Worm (Caenorhabditis elegans) whole organism, early embryonic: ENCODE results near the gene K01D12.9.

Source experiments
- B0310.2 ChIP-seq: sonication (generic microtip); optimal IDR thresholded peaks from 2 replicates; lab custom pipeline; 2016; ENCODE audit warnings: mild to moderate bottlenecking, missing genetic modification characterization, missing compliant biosample characterization
- F13C5.2 ChIP-seq: sonication (generic microtip); optimal IDR thresholded peaks from 2 replicates; lab custom pipeline; 2017; ENCODE audit warnings: mild to moderate bottlenecking, missing genetic modification characterization, inconsistent platforms, missing compliant biosample characterization
- ama-1 ChIP-seq: fragments of 150-350 bp; optimal IDR thresholded peaks from 2 replicates; lab custom pipeline; 2014
- ceh-13 ChIP-seq: fragments of 200-800 bp; sonication (Bioruptor generic); optimal IDR thresholded peaks from 2 replicates; lab custom pipeline; 2018; ENCODE audit warnings: mild to moderate bottlenecking, missing genetic modification characterization, missing compliant biosample characterization
- ceh-36 ChIP-seq: sonication (generic microtip); optimal IDR thresholded peaks from 2 replicates; lab custom pipeline; 2016; ENCODE audit warnings: missing genetic modification characterization, inconsistent platforms, missing compliant biosample characterization
- ets-7 ChIP-seq: sonication (generic microtip); optimal IDR thresholded peaks from 2 replicates; lab custom pipeline; 2016; ENCODE audit warnings: missing genotype, missing genetic modification characterization, missing compliant biosample characterization
- hmbx-1 ChIP-seq: sonication (generic microtip); optimal IDR thresholded peaks from 2 replicates; lab custom pipeline; 2016; ENCODE audit warnings: mild to moderate bottlenecking, missing genetic modification characterization, missing compliant biosample characterization
- hmg-4 ChIP-seq: fragments of 200-800 bp; sonication (Bioruptor generic); optimal IDR thresholded peaks from 2 replicates; lab custom pipeline; 2018; ENCODE audit warnings: mild to moderate bottlenecking, missing genetic modification characterization, missing compliant biosample characterization
- hnd-1 ChIP-seq: sonication (generic microtip); optimal IDR thresholded peaks from 2 replicates; lab custom pipeline; 2016; ENCODE audit warnings: missing genetic modification characterization, missing compliant biosample characterization
- scrt-1 ChIP-seq: fragments of 200-800 bp; sonication (Bioruptor generic); IDR thresholded peaks from 2 replicates; pipeline ENCODE4 v1.3.6; 2022; ENCODE audit warnings: missing genetic modification characterization, missing compliant biosample characterization
- sea-1 ChIP-seq: fragments of 200-800 bp; sonication (Bioruptor generic); conservative IDR thresholded peaks from 2 replicates; pipeline ENCODE4 v1.3.6; 2022; ENCODE audit warnings: missing genetic modification characterization, missing compliant biosample characterization

- TF ChIP-seq ceh-13 (GFP tag; lab: Kevin White, UChicago) (no peak), ama-1 (lab: Kevin White, UChicago) (no peak), scrt-1 (GFP tag; lab: Robert Waterston, UW) (no peak), F13C5.2 (tag; lab: Kevin White, UChicago) (no peak), ets-7 (tag; lab: Kevin White, UChicago) (no peak), sea-1 (GFP tag; lab: Robert Waterston, UW) (no peak), hnd-1 (tag; lab: Kevin White, UChicago) (no peak), B0310.2 (tag; lab: Kevin White, UChicago) (no peak), ceh-36 (tag; lab: Kevin White, UChicago) (no peak), hmg-4 (GFP tag; lab: Kevin White, UChicago) (no peak), hmbx-1 (tag; lab: Kevin White, UChicago) (no peak)
Measured at ce11 chrV:12449902-12450301, 45.5 kb upstream of the K01D12.9 start, which contains the start of gene C54D10.10.
